Worm (Caenorhabditis elegans) whole organism, L3 larva: Measurements from ENCODE around the gene best-15.

Experiments
- R02D3.7 ChIP-seq: fragments of 150-350 bp; optimal IDR thresholded peaks from 2 replicates; lab custom pipeline; 2014; ENCODE audit warnings: missing biosample characterization, missing genetic modification characterization
- ZK546.5 ChIP-seq: sonication (generic microtip); optimal IDR thresholded peaks from 2 replicates; lab custom pipeline; 2017; ENCODE audit warnings: missing biosample characterization, missing genetic modification characterization
- aly-2 ChIP-seq: fragments of 150-350 bp; optimal IDR thresholded peaks from 2 replicates; lab custom pipeline; 2014; ENCODE audit warnings: missing biosample characterization, missing genetic modification characterization
- ama-1 ChIP-seq: fragments of 150-350 bp; optimal IDR thresholded peaks from 2 replicates; lab custom pipeline; 2018
- ceh-16 ChIP-seq: sonication (generic microtip); optimal IDR thresholded peaks from 2 replicates; lab custom pipeline; 2017; ENCODE audit warnings: missing biosample characterization, missing genetic modification characterization
- ceh-28 ChIP-seq: fragments of 150-350 bp; optimal IDR thresholded peaks from 2 replicates; lab custom pipeline; 2014; ENCODE audit warnings: missing biosample characterization, missing genetic modification reagents, missing genetic modification characterization
- ceh-82 ChIP-seq: fragments of 150-350 bp; optimal IDR thresholded peaks from 2 replicates; lab custom pipeline; 2014; ENCODE audit warnings: missing biosample characterization, missing genetic modification characterization
- ceh-9 ChIP-seq: sonication (generic microtip); optimal IDR thresholded peaks from 2 replicates; lab custom pipeline; 2018; ENCODE audit warnings: missing biosample characterization, missing genetic modification characterization
- daf-12 ChIP-seq: fragments of 150-350 bp; optimal IDR thresholded peaks from 2 replicates; lab custom pipeline; 2014; ENCODE audit warnings: missing biosample characterization, missing genetic modification reagents, missing genetic modification characterization
- egl-27 ChIP-seq: sonication (generic microtip); optimal IDR thresholded peaks from 4 replicates; lab custom pipeline; 2017; ENCODE audit warnings: missing biosample characterization, missing genetic modification reagents, missing genetic modification characterization
- egl-5 ChIP-seq: fragments of 150-350 bp; optimal IDR thresholded peaks from 2 replicates; lab custom pipeline; 2017; ENCODE audit warnings: missing biosample characterization, missing genetic modification reagents, missing genetic modification characterization, inconsistent platforms
- elt-1 ChIP-seq: fragments of 150-350 bp; optimal IDR thresholded peaks from 2 replicates; lab custom pipeline; 2014; ENCODE audit warnings: missing biosample characterization, missing genetic modification characterization
- elt-2 ChIP-seq: sonication (generic microtip); optimal IDR thresholded peaks from 2 replicates; lab custom pipeline; 2016; ENCODE audit warnings: missing genetic modification reagents, mild to moderate bottlenecking, missing genetic modification characterization, missing compliant biosample characterization
- elt-3 ChIP-seq, 3 experiments: fragments of 150-350 bp in 1 of 3; sonication (generic microtip) in 2 of 3; optimal IDR thresholded peaks; 2 replicates in 2 of 3; 4 replicates in 1 of 3; lab custom pipeline; 2014 to 2017; ENCODE audit warnings: missing biosample characterization in 3 of 3, missing genetic modification characterization in 3 of 3
- eor-1 ChIP-seq, 2 experiments: fragments of 150-350 bp; optimal IDR thresholded peaks; 2 replicates each; lab custom pipeline; 2014 to 2018; ENCODE audit warnings: missing biosample characterization in 2 of 2, missing genetic modification characterization in 2 of 2
- fkh-10 ChIP-seq: sonication (generic microtip); optimal IDR thresholded peaks from 2 replicates; lab custom pipeline; 2017; ENCODE audit warnings: missing biosample characterization, missing genetic modification reagents, missing genetic modification characterization
- fkh-2 ChIP-seq: fragments of 150-350 bp; optimal IDR thresholded peaks from 2 replicates; lab custom pipeline; 2014; ENCODE audit warnings: missing biosample characterization, missing genetic modification reagents, missing genetic modification characterization
- fos-1 ChIP-seq: fragments of 150-350 bp; optimal IDR thresholded peaks from 2 replicates; lab custom pipeline; 2014; ENCODE audit warnings: missing biosample characterization, missing genetic modification characterization
- hmg-11 ChIP-seq: sonication (generic microtip); optimal IDR thresholded peaks from 2 replicates; lab custom pipeline; 2016; ENCODE audit warnings: missing genetic modification characterization, missing compliant biosample characterization
- jun-1 ChIP-seq: fragments of 150-350 bp; optimal IDR thresholded peaks from 2 replicates; lab custom pipeline; 2014; ENCODE audit warnings: missing biosample characterization, missing genetic modification reagents, missing genetic modification characterization
- lin-15B ChIP-seq: fragments of 150-350 bp; optimal IDR thresholded peaks from 2 replicates; lab custom pipeline; 2014; ENCODE audit warnings: missing biosample characterization, missing genetic modification characterization
- lin-39 ChIP-seq: fragments of 150-350 bp; optimal IDR thresholded peaks from 2 replicates; lab custom pipeline; 2018; ENCODE audit warnings: missing biosample characterization, missing genetic modification reagents, missing genetic modification characterization
- lsy-12 ChIP-seq: sonication (generic microtip); optimal IDR thresholded peaks from 2 replicates; lab custom pipeline; 2016; ENCODE audit warnings: mild to moderate bottlenecking, missing genetic modification characterization, missing compliant biosample characterization
- mdl-1 ChIP-seq: fragments of 150-350 bp; optimal IDR thresholded peaks from 2 replicates; lab custom pipeline; 2014; ENCODE audit warnings: missing biosample characterization, missing genetic modification characterization
- mml-1 ChIP-seq: fragments of 150-350 bp; sonication (generic microtip); optimal IDR thresholded peaks from 3 replicates; lab custom pipeline; 2014; ENCODE audit warnings: missing biosample characterization, missing genetic modification characterization
- nfya-1 ChIP-seq: sonication (generic microtip); optimal IDR thresholded peaks from 2 replicates; lab custom pipeline; 2017; ENCODE audit warnings: missing genetic modification characterization, mild to moderate bottlenecking, missing compliant biosample characterization, antibody characterized with exemption, moderate library complexity; ENCODE audit not compliant: insufficient read depth
- nhr-11 ChIP-seq: fragments of 150-350 bp; optimal IDR thresholded peaks from 2 replicates; lab custom pipeline; 2014; ENCODE audit warnings: missing biosample characterization, missing genetic modification characterization
- nhr-12 ChIP-seq: fragments of 150-350 bp; optimal IDR thresholded peaks from 2 replicates; lab custom pipeline; 2014; ENCODE audit warnings: missing biosample characterization, missing genetic modification characterization
- nhr-23 ChIP-seq: fragments of 150-350 bp; optimal IDR thresholded peaks from 2 replicates; lab custom pipeline; 2014; ENCODE audit warnings: missing biosample characterization, missing genetic modification reagents, missing genetic modification characterization
- nhr-25 ChIP-seq: sonication (generic microtip); optimal IDR thresholded peaks from 2 replicates; lab custom pipeline; 2017; ENCODE audit warnings: missing biosample characterization, missing genetic modification characterization
- nhr-28 ChIP-seq: fragments of 150-350 bp; optimal IDR thresholded peaks from 2 replicates; lab custom pipeline; 2014; ENCODE audit warnings: missing biosample characterization, missing genetic modification characterization
- nhr-43 ChIP-seq: sonication (generic microtip); optimal IDR thresholded peaks from 2 replicates; lab custom pipeline; 2016; ENCODE audit warnings: mild to moderate bottlenecking, missing genetic modification characterization, missing compliant biosample characterization; ENCODE audit not compliant: poor library complexity, severe bottlenecking
- nhr-67 ChIP-seq: fragments of 150-350 bp; optimal IDR thresholded peaks from 2 replicates; lab custom pipeline; 2014; ENCODE audit warnings: missing biosample characterization, missing genetic modification characterization
- nhr-76 ChIP-seq: fragments of 150-350 bp; sonication (generic microtip); optimal IDR thresholded peaks from 5 replicates; lab custom pipeline; 2014; ENCODE audit warnings: missing biosample characterization, missing genetic modification characterization
- pha-4 ChIP-seq: fragments of 150-350 bp; optimal IDR thresholded peaks from 2 replicates; lab custom pipeline; 2014; ENCODE audit warnings: missing biosample characterization, missing genetic modification reagents, missing genetic modification characterization
- pqm-1 ChIP-seq: fragments of 150-350 bp; optimal IDR thresholded peaks from 2 replicates; lab custom pipeline; 2017; ENCODE audit warnings: missing biosample characterization, missing genetic modification characterization, inconsistent platforms
- sea-2 ChIP-seq: fragments of 150-350 bp; sonication (generic microtip); optimal IDR thresholded peaks from 4 replicates; lab custom pipeline; 2014; ENCODE audit warnings: missing biosample characterization, missing genetic modification reagents, missing genetic modification characterization
- skn-1 ChIP-seq: fragments of 150-350 bp; optimal IDR thresholded peaks from 2 replicates; lab custom pipeline; 2014; ENCODE audit warnings: missing biosample characterization, missing genetic modification characterization
- snpc-4 ChIP-seq: fragments of 150-350 bp; optimal IDR thresholded peaks from 2 replicates; lab custom pipeline; 2014; ENCODE audit warnings: missing biosample characterization, missing genetic modification characterization
- tbx-2 ChIP-seq: sonication (generic microtip); optimal IDR thresholded peaks from 2 replicates; lab custom pipeline; 2016; ENCODE audit warnings: mild to moderate bottlenecking, missing genetic modification characterization, missing compliant biosample characterization
- unc-39 ChIP-seq: sonication (generic microtip); optimal IDR thresholded peaks from 4 replicates; lab custom pipeline; 2017; ENCODE audit warnings: missing biosample characterization, missing genetic modification characterization
- unc-62 ChIP-seq: fragments of 150-350 bp; sonication (generic microtip); optimal IDR thresholded peaks from 4 replicates; lab custom pipeline; 2014; ENCODE audit warnings: missing biosample characterization, missing genetic modification reagents, missing genetic modification characterization
- zag-1 ChIP-seq: fragments of 150-350 bp; optimal IDR thresholded peaks from 2 replicates; lab custom pipeline; 2014; ENCODE audit warnings: missing biosample characterization, missing genetic modification characterization
- ztf-11 ChIP-seq: fragments of 150-350 bp; optimal IDR thresholded peaks from 2 replicates; lab custom pipeline; 2014; ENCODE audit warnings: missing biosample characterization, missing genetic modification characterization

Gene best-15

ce11 chrIV:10826029-10826428 is 6.0 kb downstream of the best-15 start:
- TF ChIP-seq nhr-43 (tag; lab: Kevin White, UChicago) (peak; percentile 18), daf-12 (tag; lab: Kevin White, UChicago) (no peak)

- TF ChIP-seq mml-1 (tag; lab: Kevin White, UChicago) (no peak), aly-2 (tag; lab: Kevin White, UChicago) (no peak), ZK546.5 (no peak), elt-2 (no peak), ama-1 (lab: Kevin White, UChicago) (peak; percentile 32)
Observed at ce11 chrIV:10825383-10825782, 6.7 kb downstream of the best-15 start.

- no peak for TF ChIP-seq ZK546.5
- TF ChIP-seq unc-39 = no peak
- no peak for TF ChIP-seq nhr-12 (tag; lab: Kevin White, UChicago)
- TF ChIP-seq unc-62 (GFP tag; lab: Kevin White, UChicago) = peak; percentile 77
- TF ChIP-seq lsy-12 (tag; lab: Kevin White, UChicago) = peak; percentile 3
- peak; percentile 8 for TF ChIP-seq nhr-67 (tag; lab: Kevin White, UChicago)
- TF ChIP-seq nhr-76 (tag; lab: Kevin White, UChicago) = no peak
- no peak for TF ChIP-seq ceh-16 (tag; lab: Kevin White, UChicago)
- no peak for TF ChIP-seq nhr-28
- no peak for TF ChIP-seq elt-3 (tag; optimal IDR thresholded peaks at IDR 0.05; lab: Kevin White, UChicago)
- TF ChIP-seq fkh-10 (GFP tag; lab: Kevin White, UChicago) = peak; percentile 49
- no peak for TF ChIP-seq ceh-82 (tag; lab: Kevin White, UChicago)
- TF ChIP-seq snpc-4 = peak; percentile 72
- no peak for TF ChIP-seq ceh-9
- TF ChIP-seq nhr-25 (tag; lab: Kevin White, UChicago) = peak; percentile 93
- no peak for TF ChIP-seq mdl-1 (tag; lab: Kevin White, UChicago)
- TF ChIP-seq R02D3.7 (tag; lab: Kevin White, UChicago) = peak; percentile 15
- peak; percentile 72 for TF ChIP-seq ceh-28 (tag; lab: Kevin White, UChicago)
- peak; percentile 80 for TF ChIP-seq lin-39 (tag; lab: Kevin White, UChicago)
- TF ChIP-seq nhr-23 = peak; percentile 82
- peak; percentile 91 for TF ChIP-seq skn-1
- TF ChIP-seq elt-2 = peak; percentile 77
- TF ChIP-seq egl-27 (tag; lab: Kevin White, UChicago) = peak; percentile 74
- TF ChIP-seq hmg-11 (tag; lab: Kevin White, UChicago) = peak; percentile 92
- peak; percentile 59 for TF ChIP-seq zag-1
- TF ChIP-seq nhr-43 (tag; lab: Kevin White, UChicago) = peak; percentile 73
- TF ChIP-seq sea-2 (GFP tag; lab: Kevin White, UChicago) = no peak
- TF ChIP-seq elt-1 (tag; lab: Kevin White, UChicago) = peak; percentile 71
- no peak for TF ChIP-seq daf-12 (tag; lab: Kevin White, UChicago)
- peak; percentile 74 for TF ChIP-seq pqm-1
- peak; percentile 94 for TF ChIP-seq jun-1 (tag; lab: Kevin White, UChicago)
- TF ChIP-seq eor-1 (tag; optimal IDR thresholded peaks at IDR 0.05; lab: Kevin White, UChicago) = no peak
- peak; percentile 88 for TF ChIP-seq nhr-11 (tag; lab: Kevin White, UChicago)
- peak; percentile 88 for TF ChIP-seq pha-4 (tag; lab: Kevin White, UChicago)
- peak; percentile 59 for TF ChIP-seq lin-15B (tag; lab: Kevin White, UChicago)
- TF ChIP-seq tbx-2 (tag; lab: Kevin White, UChicago) = peak; percentile 75
- no peak for TF ChIP-seq aly-2 (tag; lab: Kevin White, UChicago)
- no peak for TF ChIP-seq fkh-2
- peak; percentile 40 for TF ChIP-seq egl-5
- TF ChIP-seq fos-1 (tag; lab: Kevin White, UChicago) = peak; percentile 84
- TF ChIP-seq mml-1 (tag; lab: Kevin White, UChicago) = no peak
- peak; percentile 36 for TF ChIP-seq ama-1 (lab: Kevin White, UChicago)
- TF ChIP-seq nfya-1 = peak; percentile 68
- TF ChIP-seq ztf-11 = no peak
Observed at ce11 chrIV:10821672-10822304, 10.3 kb downstream of the best-15 start.
